Worm (Caenorhabditis elegans) whole organism, L4 larva: Measurements from ENCODE around the gene F20B6.9.
"Not testable (repeated sequence)": the region's sequence is repeated elsewhere in the genome, so short reads cannot be mapped to it uniquely, and the experiment has no call there.

Experiments used
- F10B5.3 ChIP-seq: sonication (generic microtip); optimal IDR thresholded peaks from 2 replicates; lab custom pipeline; 2016; ENCODE audit warnings: mild to moderate bottlenecking, missing genetic modification characterization, missing compliant biosample characterization
- F26F4.8 ChIP-seq: fragments of 200-800 bp; sonication (Bioruptor generic); conservative IDR thresholded peaks from 2 replicates; pipeline ENCODE4 v1.3.6; 2022; ENCODE audit warnings: missing genetic modification characterization, missing compliant biosample characterization
- T26A8.4 ChIP-seq: fragments of 200-800 bp; sonication (Bioruptor generic); IDR thresholded peaks from 2 replicates; pipeline ENCODE4 v1.3.6; 2022; ENCODE audit warnings: missing genetic modification characterization, missing compliant biosample characterization
- Y75B8A.6 ChIP-seq: fragments of 200-800 bp; sonication (Bioruptor generic); IDR thresholded peaks from 2 replicates; pipeline ENCODE4 v1.3.6; 2022; ENCODE audit warnings: missing genetic modification reagents, missing genetic modification characterization, missing compliant biosample characterization
- ZK546.5 ChIP-seq, 2 experiments: sonication (generic microtip); optimal IDR thresholded peaks; 2 replicates each; lab custom pipeline; 2017; ENCODE audit warnings: missing biosample characterization in 2 of 2, missing genetic modification characterization in 2 of 2
- aly-2 ChIP-seq: sonication (generic microtip); optimal IDR thresholded peaks from 2 replicates; lab custom pipeline; 2018; ENCODE audit warnings: missing biosample characterization, missing genetic modification characterization
- ceh-32 ChIP-seq: sonication (generic microtip); optimal IDR thresholded peaks from 2 replicates; lab custom pipeline; 2016; ENCODE audit warnings: mild to moderate bottlenecking, missing genetic modification characterization, missing compliant biosample characterization; ENCODE audit not compliant: poor library complexity
- ctbp-1 ChIP-seq: fragments of 200-800 bp; sonication (Bioruptor generic); IDR thresholded peaks from 2 replicates; pipeline ENCODE4 v1.3.6; 2022; ENCODE audit warnings: missing genetic modification reagents, missing genetic modification characterization, missing compliant biosample characterization
- daf-12 ChIP-seq: fragments of 150-350 bp; optimal IDR thresholded peaks from 2 replicates; lab custom pipeline; 2014; ENCODE audit warnings: missing biosample characterization, missing genetic modification reagents, missing genetic modification characterization
- daf-16 ChIP-seq, 3 experiments: sonication (generic microtip); optimal IDR thresholded peaks; 2 replicates each; lab custom pipeline; 2016 to 2017; ENCODE audit warnings: missing genetic modification characterization in 3 of 3, missing genetic modification reagents in 3 of 3, mild to moderate bottlenecking in 2 of 3, missing compliant biosample characterization in 2 of 3, missing biosample characterization in 1 of 3, moderate library complexity in 1 of 3
- dmd-6 ChIP-seq: fragments of 200-800 bp; sonication (Bioruptor generic); IDR thresholded peaks from 2 replicates; pipeline ENCODE4 v1.3.6; 2022; ENCODE audit warnings: missing genetic modification reagents, missing genetic modification characterization, missing compliant biosample characterization
- dmd-8 ChIP-seq: fragments of 200-800 bp; sonication (Bioruptor generic); IDR thresholded peaks from 2 replicates; pipeline ENCODE4 v1.3.6; 2022; ENCODE audit warnings: missing genetic modification characterization, missing compliant biosample characterization
- dve-1 ChIP-seq: sonication (generic microtip); optimal IDR thresholded peaks from 2 replicates; lab custom pipeline; 2017; ENCODE audit warnings: antibody characterized with exemption, mild to moderate bottlenecking, missing genetic modification characterization, missing compliant biosample characterization; ENCODE audit not compliant: insufficient read depth
- egl-27 ChIP-seq: sonication (generic microtip); optimal IDR thresholded peaks from 3 replicates; lab custom pipeline; 2017; ENCODE audit warnings: missing biosample characterization, missing genetic modification reagents, missing genetic modification characterization
- egl-43 ChIP-seq: fragments of 200-800 bp; sonication (Bioruptor generic); IDR thresholded peaks from 2 replicates; pipeline ENCODE4 v1.3.6; 2022; ENCODE audit warnings: missing genetic modification reagents, missing genetic modification characterization, missing compliant biosample characterization
- hlh-11 ChIP-seq: fragments of 200-800 bp; sonication (Bioruptor generic); optimal IDR thresholded peaks from 2 replicates; lab custom pipeline; 2018; ENCODE audit warnings: mild to moderate bottlenecking, missing genetic modification characterization, missing compliant biosample characterization
- hlh-30 ChIP-seq: sonication (generic microtip); optimal IDR thresholded peaks from 2 replicates; lab custom pipeline; 2017; ENCODE audit warnings: antibody characterized with exemption, mild to moderate bottlenecking, missing genetic modification characterization, missing compliant biosample characterization; ENCODE audit not compliant: insufficient read depth
- hmg-1.1 ChIP-seq: fragments of 200-800 bp; sonication (Bioruptor generic); IDR thresholded peaks from 2 replicates; pipeline ENCODE4 v1.3.6; 2022; ENCODE audit warnings: missing genetic modification reagents, missing genetic modification characterization, missing compliant biosample characterization
- jun-1 ChIP-seq: fragments of 150-350 bp; optimal IDR thresholded peaks from 2 replicates; lab custom pipeline; 2014; ENCODE audit warnings: missing biosample characterization, missing genetic modification reagents, missing genetic modification characterization
- lim-7 ChIP-seq: fragments of 200-800 bp; sonication (Bioruptor generic); IDR thresholded peaks from 2 replicates; pipeline ENCODE4 v1.3.6; 2022; ENCODE audit warnings: missing genetic modification characterization, missing compliant biosample characterization
- madf-5 ChIP-seq, 2 experiments: fragments of 200-800 bp; sonication (Bioruptor generic); IDR thresholded peaks; 2 replicates each; pipeline ENCODE4 v1.3.6; 2022; ENCODE audit warnings: missing compliant biosample characterization in 2 of 2, missing genetic modification characterization in 2 of 2
- mdl-1 ChIP-seq, 2 experiments: fragments of 150-350 bp in 1 of 2; sonication (generic microtip) in 1 of 2; optimal IDR thresholded peaks; 2 replicates each; lab custom pipeline; 2014 to 2017; ENCODE audit warnings: missing biosample characterization in 2 of 2, missing genetic modification characterization in 2 of 2
- mep-1 ChIP-seq: fragments of 150-350 bp; sonication (generic microtip); optimal IDR thresholded peaks from 3 replicates; lab custom pipeline; 2014; ENCODE audit warnings: missing biosample characterization, missing genetic modification characterization
- mxl-2 ChIP-seq: fragments of 200-800 bp; sonication (Bioruptor generic); conservative IDR thresholded peaks from 2 replicates; pipeline ENCODE4 v1.3.6; 2022; ENCODE audit warnings: missing genetic modification reagents, missing genetic modification characterization, missing compliant biosample characterization
- mxl-3 ChIP-seq: fragments of 200-800 bp; sonication (Bioruptor generic); optimal IDR thresholded peaks from 2 replicates; lab custom pipeline; 2018; ENCODE audit warnings: mild to moderate bottlenecking, missing genetic modification characterization, missing compliant biosample characterization
- nhr-28 ChIP-seq: fragments of 150-350 bp; optimal IDR thresholded peaks from 2 replicates; lab custom pipeline; 2014; ENCODE audit warnings: missing biosample characterization, missing genetic modification characterization
- nhr-41 ChIP-seq: fragments of 200-800 bp; sonication (Bioruptor generic); IDR thresholded peaks from 2 replicates; pipeline ENCODE4 v1.3.6; 2022; ENCODE audit warnings: missing genetic modification reagents, missing genetic modification characterization, missing compliant biosample characterization
- nhr-42 ChIP-seq: fragments of 200-800 bp; sonication (Bioruptor generic); IDR thresholded peaks from 2 replicates; pipeline ENCODE4 v1.3.6; 2022; ENCODE audit warnings: missing genetic modification characterization, missing compliant biosample characterization
- nhr-48 ChIP-seq: sonication (generic microtip); optimal IDR thresholded peaks from 2 replicates; lab custom pipeline; 2016; ENCODE audit warnings: mild to moderate bottlenecking, missing genetic modification characterization, missing compliant biosample characterization
- pha-4 ChIP-seq, 2 experiments: fragments of 150-350 bp in 1 of 2; fragments of 200-800 bp in 1 of 2; sonication (Bioruptor generic) in 1 of 2; IDR thresholded peaks in 1 of 2; optimal IDR thresholded peaks in 1 of 2; 2 replicates each; pipeline versions ENCODE4 v1.3.6 to Lab custom; 2014 to 2022; ENCODE audit warnings: missing genetic modification characterization in 2 of 2, missing genetic modification reagents in 2 of 2, missing biosample characterization in 1 of 2, missing compliant biosample characterization in 1 of 2
- rbr-2 ChIP-seq: sonication (generic microtip); optimal IDR thresholded peaks from 2 replicates; lab custom pipeline; 2016; ENCODE audit warnings: missing genotype, missing genetic modification characterization, missing compliant biosample characterization
- sdz-12 ChIP-seq: fragments of 200-800 bp; sonication (Bioruptor generic); optimal IDR thresholded peaks from 2 replicates; lab custom pipeline; 2018; ENCODE audit warnings: mild to moderate bottlenecking, missing genetic modification characterization, missing compliant biosample characterization
- snpc-1.2 ChIP-seq: fragments of 200-800 bp; sonication (Bioruptor generic); IDR thresholded peaks from 2 replicates; pipeline ENCODE4 v1.3.6; 2022; ENCODE audit warnings: missing genetic modification reagents, missing genetic modification characterization, missing compliant biosample characterization
- tag-97 ChIP-seq: fragments of 200-800 bp; sonication (Bioruptor generic); IDR thresholded peaks from 2 replicates; pipeline ENCODE4 v1.3.6; 2022; ENCODE audit warnings: missing genetic modification characterization, missing compliant biosample characterization
- tra-1 ChIP-seq: fragments of 200-800 bp; sonication (Bioruptor generic); IDR thresholded peaks from 2 replicates; pipeline ENCODE4 v1.3.6; 2022; ENCODE audit warnings: missing genetic modification reagents, missing genetic modification characterization, missing compliant biosample characterization
- vab-7 ChIP-seq: fragments of 200-800 bp; sonication (Bioruptor generic); IDR thresholded peaks from 2 replicates; pipeline ENCODE4 v1.3.6; 2022; ENCODE audit warnings: missing genetic modification reagents, missing genetic modification characterization, missing compliant biosample characterization
- zag-1 ChIP-seq: fragments of 150-350 bp; optimal IDR thresholded peaks from 2 replicates; lab custom pipeline; 2014; ENCODE audit warnings: missing biosample characterization, missing genetic modification characterization
- zfp-3 ChIP-seq: fragments of 200-800 bp; sonication (Bioruptor generic); conservative IDR thresholded peaks from 2 replicates; pipeline ENCODE4 v1.3.6; 2022; ENCODE audit warnings: missing genetic modification reagents, missing genetic modification characterization, missing compliant biosample characterization
- zip-2 ChIP-seq: fragments of 150-350 bp; optimal IDR thresholded peaks from 2 replicates; lab custom pipeline; 2014; ENCODE audit warnings: missing biosample characterization, missing genetic modification characterization
- ztf-11 ChIP-seq: fragments of 150-350 bp; optimal IDR thresholded peaks from 2 replicates; lab custom pipeline; 2014; ENCODE audit warnings: missing biosample characterization, missing genetic modification characterization

Gene F20B6.9

DNA sequence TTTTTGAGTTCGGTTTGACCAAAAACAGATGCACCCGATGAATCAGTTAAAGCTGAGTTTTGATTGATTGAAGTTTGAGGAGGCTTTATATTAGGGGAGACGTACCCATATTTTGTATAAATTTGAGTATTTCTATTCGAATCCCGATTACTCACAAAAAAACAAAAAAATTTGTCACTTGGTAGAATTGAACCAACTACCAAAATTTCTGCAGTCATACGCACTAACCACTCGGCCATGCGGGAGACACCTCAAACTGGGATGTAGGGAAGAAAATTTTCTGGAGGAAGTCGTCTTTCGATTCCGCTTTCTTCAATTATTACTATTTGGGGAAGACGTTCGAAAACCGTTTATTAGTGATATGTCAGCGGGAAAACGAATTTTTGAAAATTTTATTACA lies 4.4 kb downstream of the F20B6.9 start:
- TF ChIP-seq vab-7 (peak; percentile 57; the same call in 1 of the 2 replicates), egl-43 (GFP tag; lab: Robert Waterston, UW) (0 out of 2 replicates have a peak, but pooled peaks have one; percentile 22), F26F4.8 (GFP tag; lab: Robert Waterston, UW) (0 out of 2 replicates have a peak, but pooled peaks have one; percentile 25), tra-1 (GFP tag; lab: Robert Waterston, UW) (0 out of 2 replicates have a peak, but pooled peaks have one; percentile 27), dmd-8 (GFP tag; lab: Robert Waterston, UW) (0 out of 2 replicates have a peak, but pooled peaks have one; percentile 57), snpc-1.2 (GFP tag; lab: Robert Waterston, UW) (0 out of 2 replicates have a peak, but pooled peaks have one; percentile 32), lim-7 (GFP tag; lab: Robert Waterston, UW) (0 out of 2 replicates have a peak, but pooled peaks have one; percentile 23)

DNA sequence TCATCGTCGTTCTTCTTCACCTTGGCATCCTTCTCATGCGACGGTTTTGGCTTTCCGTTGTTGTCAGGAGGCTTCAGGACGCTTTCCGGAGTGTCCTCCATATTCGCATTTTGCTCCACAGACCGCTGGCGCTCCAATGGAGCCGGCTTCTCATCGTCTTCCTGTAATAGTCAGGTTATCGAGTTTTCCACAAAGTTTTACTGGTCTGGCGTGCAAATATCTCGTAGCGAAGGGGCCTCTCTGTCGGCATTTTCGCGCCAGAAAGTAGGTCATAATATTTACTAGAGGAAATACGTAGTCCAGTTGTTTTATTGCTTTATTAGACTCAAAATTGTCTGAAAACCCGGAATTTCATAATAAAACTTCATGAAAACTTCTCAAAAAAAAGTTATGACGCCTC lies 5.2 kb downstream of the F20B6.9 start, which contains the start of gene F20B6.6:
Gene F20B6.6, minus strand, starts transcription at position 101 of the 400 bp plus-strand sequence.
- not testable (repeated sequence) for TF ChIP-seq ztf-11; mxl-2 (GFP tag; lab: Robert Waterston, UW); nhr-28 (tag; lab: Kevin White, UChicago)

DNA sequence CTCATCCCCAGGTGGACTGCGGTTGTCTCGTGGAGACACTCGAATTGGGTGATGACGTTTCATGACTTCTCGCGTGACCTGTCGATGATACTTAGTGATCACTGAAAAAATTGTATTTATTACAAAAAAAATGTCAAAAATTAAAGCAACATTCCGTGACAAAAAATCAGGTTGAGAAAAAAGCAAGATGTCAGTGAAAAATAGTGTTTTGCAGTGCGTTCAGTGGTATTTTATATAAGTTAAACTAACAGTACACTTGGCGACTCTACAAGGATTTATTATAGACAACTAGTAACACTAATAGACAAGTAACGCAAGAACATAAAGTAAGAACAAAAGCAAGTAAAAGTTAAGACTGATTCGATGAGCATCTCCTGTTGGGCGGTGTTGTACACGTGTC lies 7.5 kb downstream of the F20B6.9 start, which contains the start of gene F20B6.5:
Gene F20B6.5, minus strand, starts transcription at position 101 of the 400 bp plus-strand sequence.
- not testable (repeated sequence) for TF ChIP-seq zfp-3, T26A8.4, nhr-42 (GFP tag; lab: Robert Waterston, UW)

DNA sequence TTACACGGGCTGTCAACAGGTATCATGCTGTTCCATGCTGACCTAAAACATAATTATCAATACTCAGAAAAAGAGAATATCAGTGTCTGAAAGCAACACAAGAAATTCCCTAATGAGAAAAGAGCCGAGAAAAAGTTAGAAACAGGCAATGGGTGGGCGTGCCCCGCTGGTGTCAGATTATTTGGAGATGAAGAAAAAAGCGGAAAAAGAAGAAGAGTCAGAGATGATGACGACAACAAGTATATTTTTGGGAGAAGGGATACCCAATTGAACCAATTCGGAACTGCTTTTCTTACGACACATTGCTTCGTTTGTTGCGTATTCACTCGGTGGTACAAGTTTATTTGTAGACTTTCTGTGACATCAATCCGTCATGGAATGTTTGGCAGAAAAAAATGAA lies 10.9 kb downstream of the F20B6.9 start, which contains the start of gene F20B6.4:
Gene F20B6.4, minus strand, starts transcription at position 101 of the 400 bp plus-strand sequence.
- TF ChIP-seq hlh-30 (tag; lab: Kevin White, UChicago): no peak
- no peak for TF ChIP-seq mxl-3 (GFP tag; lab: Kevin White, UChicago)
- TF ChIP-seq zag-1: no peak
- no peak for TF ChIP-seq mdl-1 (tag; optimal IDR thresholded peaks at IDR 0.05; lab: Kevin White, UChicago)

DNA sequence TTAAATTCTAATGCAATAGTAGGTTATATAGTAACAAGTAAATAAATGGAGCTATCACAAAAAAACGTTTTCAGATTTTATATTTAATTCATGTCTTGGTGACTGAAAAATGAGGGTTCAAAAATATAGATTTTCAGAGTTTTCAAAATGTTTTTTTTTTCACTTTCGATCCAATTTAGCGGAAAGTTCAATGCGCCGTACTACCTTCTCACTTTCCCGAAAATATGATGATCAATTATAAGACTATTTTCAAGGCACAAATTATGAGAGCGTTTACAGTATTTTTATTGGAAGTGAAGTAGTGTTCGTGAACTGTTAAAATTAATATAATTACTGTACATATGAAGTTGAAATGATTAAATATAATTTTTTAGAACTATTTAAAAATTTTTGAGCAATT lies 14.2 kb downstream of the F20B6.9 start:
- TF ChIP-seq mep-1 (peak; percentile 68), dmd-6 (peak; percentile 41), pha-4 (GFP tag; IDR thresholded peaks at IDR 0.05; lab: Robert Waterston, UW) (peak; percentile 48; the same call in 1 of the 2 replicates), pha-4 (tag; optimal IDR thresholded peaks at IDR 0.05; lab: Kevin White, UChicago) (no peak), ZK546.5 (tag; optimal IDR thresholded peaks at IDR 0.05; lab: Kevin White, UChicago) (no peak), daf-16 (GFP tag; optimal IDR thresholded peaks at IDR 0.05; lab: Kevin White, UChicago) (peak in 1 of 2 experiments; percentile 21), daf-16 (tag; optimal IDR thresholded peaks at IDR 0.05; lab: Kevin White, UChicago) (peak; percentile 28), hlh-11 (tag; lab: Kevin White, UChicago) (peak; percentile 39), T26A8.4 (GFP tag; lab: Robert Waterston, UW) (peak; percentile 64; the same call in 1 of the 2 replicates), daf-12 (no peak), ceh-32 (tag; lab: Kevin White, UChicago) (no peak), zip-2 (tag; lab: Kevin White, UChicago) (peak; percentile 27), nhr-48 (tag; lab: Kevin White, UChicago) (peak; percentile 12), hmg-1.1 (0 out of 2 replicates have a peak, but pooled peaks have one; percentile 20), madf-5 (GFP tag; IDR thresholded peaks at IDR 0.05; lab: Robert Waterston, UW) (no peak), sdz-12 (no peak), jun-1 (tag; lab: Kevin White, UChicago) (peak; percentile 24), F10B5.3 (tag; lab: Kevin White, UChicago) (no peak), nhr-28 (tag; lab: Kevin White, UChicago) (peak; percentile 3), egl-27 (tag; lab: Kevin White, UChicago) (no peak), dve-1 (tag; lab: Kevin White, UChicago) (peak; percentile 18), zfp-3 (GFP tag; lab: Robert Waterston, UW) (peak; percentile 82), aly-2 (tag; lab: Kevin White, UChicago) (peak; percentile 60), snpc-1.2 (GFP tag; lab: Robert Waterston, UW) (no peak), ctbp-1 (GFP tag; lab: Robert Waterston, UW) (0 out of 2 replicates have a peak, but pooled peaks have one; percentile 22), nhr-41 (GFP tag; lab: Robert Waterston, UW) (no peak), rbr-2 (tag; lab: Kevin White, UChicago) (no peak), Y75B8A.6 (GFP tag; lab: Robert Waterston, UW) (no peak), tag-97 (GFP tag; lab: Robert Waterston, UW) (no peak)
